Worm (Caenorhabditis elegans) whole organism, L2 larva: ENCODE measurements around the gene col-107.

Experiments used
- C34F6.9 ChIP-seq: fragments of 150-350 bp; optimal IDR thresholded peaks from 2 replicates; lab custom pipeline; 2014; ENCODE audit warnings: missing biosample characterization, missing genetic modification characterization
- F13H6.1 ChIP-seq: sonication (generic microtip); optimal IDR thresholded peaks from 2 replicates; lab custom pipeline; 2016; ENCODE audit warnings: missing genetic modification characterization, missing compliant biosample characterization
- R02D3.7 ChIP-seq: fragments of 150-350 bp; optimal IDR thresholded peaks from 2 replicates; lab custom pipeline; 2014; ENCODE audit warnings: missing biosample characterization, missing genetic modification characterization
- Y55F3AM.14 ChIP-seq: fragments of 200-800 bp; sonication (Bioruptor generic); optimal IDR thresholded peaks from 2 replicates; lab custom pipeline; 2018; ENCODE audit warnings: mild to moderate bottlenecking, missing genetic modification characterization, missing compliant biosample characterization
- ZK546.5 ChIP-seq: sonication (generic microtip); optimal IDR thresholded peaks from 2 replicates; lab custom pipeline; 2017; ENCODE audit warnings: missing biosample characterization, missing genetic modification characterization
- alr-1 ChIP-seq: fragments of 150-350 bp; optimal IDR thresholded peaks from 2 replicates; lab custom pipeline; 2014; ENCODE audit warnings: missing biosample characterization, missing genetic modification characterization
- ama-1 ChIP-seq: fragments of 150-350 bp; optimal IDR thresholded peaks from 2 replicates; lab custom pipeline; 2018; ENCODE audit warnings: inconsistent platforms
- blmp-1 ChIP-seq: sonication (generic microtip); optimal IDR thresholded peaks from 2 replicates; lab custom pipeline; 2017; ENCODE audit warnings: missing genetic modification characterization, mild to moderate bottlenecking, missing compliant biosample characterization, antibody characterized with exemption, moderate library complexity; ENCODE audit not compliant: insufficient read depth
- ceh-16 ChIP-seq: fragments of 150-350 bp; optimal IDR thresholded peaks from 2 replicates; lab custom pipeline; 2014; ENCODE audit warnings: missing biosample characterization, missing genetic modification characterization
- dmd-4 ChIP-seq: sonication (generic microtip); optimal IDR thresholded peaks from 2 replicates; lab custom pipeline; 2017; ENCODE audit warnings: missing biosample characterization, missing genetic modification characterization
- egl-27 ChIP-seq: sonication (generic microtip); optimal IDR thresholded peaks from 3 replicates; lab custom pipeline; 2017; ENCODE audit warnings: missing biosample characterization, missing genetic modification reagents, missing genetic modification characterization
- elt-1 ChIP-seq: fragments of 150-350 bp; optimal IDR thresholded peaks from 2 replicates; lab custom pipeline; 2014; ENCODE audit warnings: missing biosample characterization, missing genetic modification characterization
- fos-1 ChIP-seq: fragments of 150-350 bp; optimal IDR thresholded peaks from 2 replicates; lab custom pipeline; 2014; ENCODE audit warnings: missing biosample characterization, missing genetic modification characterization
- lin-13 ChIP-seq: fragments of 150-350 bp; optimal IDR thresholded peaks from 2 replicates; lab custom pipeline; 2014; ENCODE audit warnings: missing biosample characterization, missing genetic modification reagents, missing genetic modification characterization
- lsy-2 ChIP-seq, 2 experiments: fragments of 150-350 bp in 1 of 2; sonication (generic microtip) in 1 of 2; optimal IDR thresholded peaks; 2 replicates each; lab custom pipeline; 2014 to 2017; ENCODE audit warnings: missing biosample characterization in 2 of 2, missing genetic modification characterization in 2 of 2
- mab-5 ChIP-seq: fragments of 150-350 bp; optimal IDR thresholded peaks from 2 replicates; lab custom pipeline; 2014; ENCODE audit warnings: missing biosample characterization, missing genetic modification characterization
- mbf-1 ChIP-seq: sonication (generic microtip); optimal IDR thresholded peaks from 2 replicates; lab custom pipeline; 2017; ENCODE audit warnings: missing biosample characterization, missing genetic modification characterization
- nhr-21 ChIP-seq: fragments of 150-350 bp; optimal IDR thresholded peaks from 2 replicates; lab custom pipeline; 2014; ENCODE audit warnings: missing biosample characterization, missing genetic modification characterization
- nhr-25 ChIP-seq: fragments of 150-350 bp; sonication (generic microtip); optimal IDR thresholded peaks from 3 replicates; lab custom pipeline; 2014; ENCODE audit warnings: missing biosample characterization, missing genetic modification characterization
- nhr-6 ChIP-seq: fragments of 150-350 bp; optimal IDR thresholded peaks from 2 replicates; lab custom pipeline; 2014; ENCODE audit warnings: missing biosample characterization, missing genetic modification characterization
- nhr-77 ChIP-seq: fragments of 150-350 bp; optimal IDR thresholded peaks from 2 replicates; lab custom pipeline; 2014; ENCODE audit warnings: missing biosample characterization, missing genetic modification characterization
- peb-1 ChIP-seq: fragments of 150-350 bp; optimal IDR thresholded peaks from 2 replicates; lab custom pipeline; 2014; ENCODE audit warnings: missing biosample characterization, missing genetic modification characterization
- sma-9 ChIP-seq, 2 experiments: fragments of 150-350 bp in 1 of 2; sonication (generic microtip) in 1 of 2; optimal IDR thresholded peaks; 2 replicates each; lab custom pipeline; 2014 to 2016; ENCODE audit warnings: missing genetic modification characterization in 2 of 2, mild to moderate bottlenecking in 1 of 2, missing biosample characterization in 1 of 2, missing compliant biosample characterization in 1 of 2, missing genetic modification reagents in 1 of 2, moderate library complexity in 1 of 2
- unc-55 ChIP-seq: fragments of 150-350 bp; sonication (generic microtip); optimal IDR thresholded peaks from 3 replicates; lab custom pipeline; 2014; ENCODE audit warnings: missing biosample characterization, missing genetic modification reagents, missing genetic modification characterization
- unc-62 ChIP-seq: fragments of 150-350 bp; optimal IDR thresholded peaks from 2 replicates; lab custom pipeline; 2014; ENCODE audit warnings: missing biosample characterization, missing genetic modification reagents, missing genetic modification characterization
- ztf-1 ChIP-seq: fragments of 200-800 bp; sonication (Bioruptor generic); conservative IDR thresholded peaks from 2 replicates; pipeline ENCODE4 v1.3.6; 2022; ENCODE audit warnings: missing genetic modification characterization, missing compliant biosample characterization
- ztf-11 ChIP-seq: sonication (generic microtip); optimal IDR thresholded peaks from 2 replicates; lab custom pipeline; 2017; ENCODE audit warnings: missing biosample characterization, missing genetic modification characterization

Gene col-107

DNA sequence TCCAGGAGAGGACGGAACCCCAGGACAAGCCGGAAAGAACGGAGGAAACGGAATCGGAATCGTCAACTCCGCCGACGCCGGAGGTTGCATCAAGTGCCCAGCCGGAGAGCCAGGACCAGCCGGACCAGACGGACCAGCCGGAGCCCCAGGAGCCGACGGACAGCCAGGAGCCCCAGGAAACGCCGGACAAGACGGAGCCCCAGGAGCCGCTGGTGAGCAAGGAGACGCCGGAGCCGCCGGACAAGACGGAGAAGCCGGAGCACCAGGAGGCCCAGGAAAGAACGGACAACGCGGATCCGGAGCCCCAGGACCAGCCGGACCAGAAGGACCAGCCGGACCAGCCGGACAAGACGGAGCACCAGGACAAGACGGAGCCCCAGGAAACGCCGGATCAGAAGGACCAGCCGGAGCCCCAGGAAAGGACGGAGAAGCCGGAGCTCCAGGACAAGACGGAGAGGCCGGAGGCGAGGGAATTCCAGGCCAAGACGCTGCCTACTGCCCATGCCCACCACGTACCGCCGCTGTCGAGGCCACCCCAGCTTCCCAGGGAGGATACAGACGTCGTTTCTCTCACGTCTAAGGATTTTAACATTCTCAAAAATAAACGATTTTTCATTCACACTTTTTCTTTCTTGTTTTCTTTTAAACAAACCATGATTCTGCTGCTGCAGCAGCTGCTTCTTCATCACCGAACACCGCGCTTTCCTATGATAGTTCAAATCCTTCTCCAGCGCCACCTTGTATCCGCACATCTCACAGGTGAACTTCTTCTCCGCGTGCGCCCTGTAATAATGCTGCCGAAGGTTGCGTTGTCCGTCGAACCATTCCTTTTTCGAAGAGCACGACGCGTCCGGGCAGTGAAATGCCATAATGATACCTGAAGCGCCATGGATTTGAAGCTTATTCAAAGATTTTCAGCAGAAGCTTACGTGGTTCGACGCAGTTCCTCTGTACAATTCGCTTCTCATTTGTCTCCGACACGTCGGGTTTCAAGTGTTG is 873 bp downstream of the col-107 start:
- no peak for TF ChIP-seq ztf-11 (tag; lab: Kevin White, UChicago)
- peak; percentile 71 for TF ChIP-seq nhr-25
- no peak for TF ChIP-seq nhr-77 (tag; lab: Kevin White, UChicago)
- peak; percentile 75 for TF ChIP-seq ama-1
- peak; percentile 4 for TF ChIP-seq F13H6.1 (tag; lab: Kevin White, UChicago)
- no peak for TF ChIP-seq ZK546.5 (tag; lab: Kevin White, UChicago)

DNA sequence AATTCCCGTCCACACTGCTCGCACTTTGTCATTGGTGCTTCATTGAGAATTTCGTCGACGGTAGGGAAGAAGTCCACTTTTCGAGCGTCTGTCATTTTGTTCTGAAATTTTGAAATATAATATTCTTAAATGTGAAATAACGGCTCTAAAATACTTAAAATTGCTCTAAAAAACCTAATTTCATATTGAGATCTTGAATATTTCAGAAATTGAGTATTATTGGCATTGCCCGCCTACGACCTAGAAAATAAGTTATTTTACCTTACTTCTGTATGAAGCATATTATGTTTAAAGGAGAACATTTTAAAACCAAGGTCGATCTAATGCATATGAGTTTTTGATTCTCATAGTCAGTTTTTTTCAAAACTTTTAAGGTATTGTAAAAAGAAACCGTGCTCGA is 1.6 kb downstream of the col-107 start, which contains the start of gene C34H4.5:
Gene C34H4.5, minus strand, starts transcription at position 101 of the 400 bp plus-strand sequence.
- TF ChIP-seq C34F6.9 (no peak), nhr-21 (tag; lab: Kevin White, UChicago) (no peak), egl-27 (tag; lab: Kevin White, UChicago) (no peak), blmp-1 (tag; lab: Kevin White, UChicago) (no peak), lin-13 (GFP tag; lab: Kevin White, UChicago) (no peak), unc-55 (GFP tag; lab: Kevin White, UChicago) (no peak), alr-1 (tag; lab: Kevin White, UChicago) (no peak), peb-1 (tag; lab: Kevin White, UChicago) (no peak), mbf-1 (no peak), unc-62 (GFP tag; lab: Kevin White, UChicago) (no peak), ztf-1 (no peak), ztf-11 (tag; lab: Kevin White, UChicago) (no peak), lsy-2 (tag; optimal IDR thresholded peaks at IDR 0.05; lab: Kevin White, UChicago) (no peak), R02D3.7 (tag; lab: Kevin White, UChicago) (no peak), ceh-16 (no peak)

ce11 chrIV:1550578-1550977 is 2.1 kb downstream of the col-107 start, which contains the start of gene tag-244:
tag-244 (plus strand) TSS chrIV:1550878.
- TF ChIP-seq nhr-77 (tag; lab: Kevin White, UChicago): no peak
- peak; percentile 30 for TF ChIP-seq fos-1 (tag; lab: Kevin White, UChicago)
- TF ChIP-seq, all 48 proteins: peak for 1

DNA sequence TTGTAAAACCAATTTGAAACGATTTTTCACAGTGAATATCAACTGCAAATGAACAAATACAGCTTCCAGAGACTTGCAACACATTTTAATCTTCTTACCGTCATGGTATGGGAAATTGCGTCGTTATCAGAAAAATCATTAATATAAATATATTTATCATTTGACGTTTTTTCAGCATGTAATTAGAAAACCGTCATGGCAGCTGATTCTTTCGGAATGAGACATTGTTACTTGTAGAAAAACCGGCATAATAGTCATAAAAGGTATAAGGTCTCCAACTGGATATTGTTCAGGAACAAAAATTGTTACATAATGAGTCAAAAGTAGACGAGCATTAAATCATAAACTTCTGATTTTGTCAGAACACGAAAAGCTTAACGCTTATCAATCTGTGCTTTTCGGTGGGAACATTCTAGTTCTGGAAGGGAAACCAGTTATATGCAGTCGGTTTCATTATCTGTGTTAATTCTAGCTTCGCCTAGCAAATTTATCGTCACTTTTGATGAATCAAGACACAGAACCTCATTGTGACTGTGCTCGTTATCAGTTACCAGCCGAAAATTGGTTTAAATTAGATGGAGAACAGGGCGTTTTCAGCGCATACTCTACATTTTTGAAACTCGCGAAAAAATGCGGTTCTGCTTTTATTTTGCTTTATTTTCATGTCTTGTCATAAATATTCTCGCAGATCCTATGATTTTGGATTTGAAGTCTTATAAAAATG is 4.8 kb downstream of the col-107 start, which contains the start of gene C34H4.2:
Gene C34H4.2, plus strand, starts transcription at position 558 of the 724 bp plus-strand sequence.
- TF ChIP-seq mab-5 (tag; lab: Kevin White, UChicago) (no peak), fos-1 (tag; lab: Kevin White, UChicago) (peak; percentile 66), ztf-11 (tag; lab: Kevin White, UChicago) (no peak), blmp-1 (tag; lab: Kevin White, UChicago) (no peak)

- TF ChIP-seq fos-1 (tag; lab: Kevin White, UChicago) (peak; percentile 57), mab-5 (tag; lab: Kevin White, UChicago) (no peak)
Observed at ce11 chrIV:1555021-1555720, 6.7 kb downstream of the col-107 start, which contains the start of gene C34H4.1. C34H4.1 (plus strand) TSS chrIV:1555579.

ce11 chrIV:1559931-1560330 is 11.4 kb downstream of the col-107 start, which contains the start of gene Y41D4B.17:
Y41D4B.17 (plus strand) TSS chrIV:1560104.
- peak; percentile 6 for TF ChIP-seq sma-9 (GFP tag; optimal IDR thresholded peaks at IDR 0.05; lab: Kevin White, UChicago)
- no peak for TF ChIP-seq sma-9 (tag; optimal IDR thresholded peaks at IDR 0.05; lab: Kevin White, UChicago)
- TF ChIP-seq lin-13 (GFP tag; lab: Kevin White, UChicago): no peak
- TF ChIP-seq lsy-2 (tag; optimal IDR thresholded peaks at IDR 0.05; lab: Kevin White, UChicago): no peak
- no peak for TF ChIP-seq Y55F3AM.14 (GFP tag; lab: Kevin White, UChicago)
- no peak for TF ChIP-seq nhr-6 (tag; lab: Kevin White, UChicago)
- TF ChIP-seq dmd-4: no peak
- TF ChIP-seq elt-1 (tag; lab: Kevin White, UChicago): no peak
- TF ChIP-seq fos-1 (tag; lab: Kevin White, UChicago): peak; percentile 82
- TF ChIP-seq, all 48 proteins: peak for 2
